Worm (Caenorhabditis elegans) whole organism, L4/young adult: ENCODE results near the gene arrd-19.

Experiments
- W03F9.2 ChIP-seq: fragments of 150-350 bp; optimal IDR thresholded peaks from 2 replicates; lab custom pipeline; 2014; ENCODE audit warnings: missing biosample characterization, missing genetic modification characterization
- dao-5 ChIP-seq: sonication (generic microtip); optimal IDR thresholded peaks from 2 replicates; lab custom pipeline; 2016; ENCODE audit warnings: missing genotype, missing genetic modification characterization, moderate library complexity, missing compliant biosample characterization
- him-1 ChIP-seq: sonication (generic microtip); optimal IDR thresholded peaks from 2 replicates; lab custom pipeline; 2016; ENCODE audit warnings: missing genotype, missing genetic modification reagents, missing genetic modification characterization, missing compliant biosample characterization

Gene arrd-19

ce11 chrV:3273156-3273555 is 42.2 kb downstream of the arrd-19 start, which contains the start of gene T28A11.20:
Gene T28A11.20 (minus strand): TSS chrV:3273256.
- TF ChIP-seq dao-5 (tag; lab: Kevin White, UChicago), result no peak
- no peak for TF ChIP-seq him-1 (tag; lab: Kevin White, UChicago)
- TF ChIP-seq W03F9.2 (tag; lab: Kevin White, UChicago), result no peak

DNA sequence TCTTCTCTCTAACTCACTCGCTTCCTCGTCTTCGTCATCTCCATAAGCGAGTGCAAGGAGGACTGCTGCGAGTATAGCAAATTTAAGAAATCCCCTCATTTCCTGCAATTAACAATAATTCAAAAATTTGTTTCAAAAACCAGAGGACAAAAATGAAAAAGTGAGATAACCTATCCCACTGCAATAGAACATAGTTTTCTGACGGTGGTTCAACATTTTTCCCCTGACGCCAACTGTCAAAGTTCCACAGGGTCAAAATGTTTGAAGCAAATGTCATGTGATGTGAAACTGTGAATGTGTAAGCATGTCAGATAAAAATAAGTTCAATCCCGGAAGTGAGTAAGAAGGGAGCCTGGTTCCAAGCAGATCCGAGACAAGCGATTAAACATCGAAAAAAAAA is 45.9 kb downstream of the arrd-19 start, which contains the start of gene T28A11.19:
TSS of gene T28A11.19 (minus strand) at position 108 of the 400 bp plus-strand sequence.
- no peak for TF ChIP-seq him-1 (tag; lab: Kevin White, UChicago)
- no peak for TF ChIP-seq W03F9.2 (tag; lab: Kevin White, UChicago)
- no peak for TF ChIP-seq dao-5 (tag; lab: Kevin White, UChicago)

ce11 chrV:3267950-3268349 is 47.4 kb downstream of the arrd-19 start, which contains the start of gene T28A11.18:
Gene T28A11.18 (minus strand): TSS chrV:3268050.
- TF ChIP-seq him-1 (tag; lab: Kevin White, UChicago) (no peak), W03F9.2 (tag; lab: Kevin White, UChicago) (no peak), dao-5 (tag; lab: Kevin White, UChicago) (no peak)

DNA sequence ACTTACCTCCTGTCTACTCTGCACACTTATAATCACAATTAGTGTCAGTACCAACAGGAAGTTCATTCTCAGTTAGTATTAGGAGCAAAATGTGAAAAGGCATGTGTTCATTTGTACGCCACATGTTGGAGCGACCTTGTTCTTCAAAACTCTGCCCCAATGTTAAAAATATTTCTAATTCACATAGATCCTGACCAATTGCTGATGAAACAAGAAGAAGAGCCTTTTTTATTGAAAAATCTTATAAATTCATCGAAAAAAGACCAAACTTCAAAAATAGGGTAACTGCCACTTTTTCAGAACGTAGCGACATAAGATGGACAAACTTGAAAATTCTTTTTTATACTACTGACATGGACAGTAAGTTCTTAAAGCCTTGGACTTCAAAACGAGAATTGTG is 49.1 kb downstream of the arrd-19 start, which contains the start of gene T28A11.17:
TSS of gene T28A11.17 (minus strand) at position 101 of the 400 bp plus-strand sequence.
- TF ChIP-seq W03F9.2 (tag; lab: Kevin White, UChicago) (no peak), dao-5 (tag; lab: Kevin White, UChicago) (no peak), him-1 (tag; lab: Kevin White, UChicago) (no peak)
